Fruit fly (Drosophila melanogaster) S2 (cell line): ENCODE data around the gene Oatp33Eb.

Experiments used
- CG8478 ChIP-seq: fragments of >200 bp; optimal IDR thresholded peaks from 2 replicates; lab custom pipeline; 2018
- CTCF ChIP-seq, 2 experiments: fragments of >200 bp; optimal IDR thresholded peaks; 2 replicates each; lab custom pipeline; 2018

- no peak for TF ChIP-seq CG8478 (lab: Kevin White, UChicago)
- no peak for TF ChIP-seq CTCF (optimal IDR thresholded peaks at IDR 0.05; lab: Kevin White, UChicago)
Measured at dm6 chr2L:12483519-12483865, 35.2 kb downstream of the Oatp33Eb start.
